Fruit fly (Drosophila melanogaster) whole organism, prepupa: ENCODE results near the gene slmb.

Source experiments
- CG11762 ChIP-seq: fragments of 200-800 bp; sonication (Bioruptor generic); optimal IDR thresholded peaks from 3 replicates; lab custom pipeline; 2016; ENCODE audit warnings: missing biosample characterization, missing genetic modification characterization; ENCODE audit not compliant: insufficient read depth
- CG31627 ChIP-seq: fragments of 200-800 bp; sonication (Bioruptor generic); optimal IDR thresholded peaks from 3 replicates; lab custom pipeline; 2016; ENCODE audit warnings: missing biosample characterization, missing genetic modification characterization
- Eip93F ChIP-seq: fragments of 200-800 bp; sonication (Bioruptor generic); optimal IDR thresholded peaks from 2 replicates; lab custom pipeline; 2016; ENCODE audit warnings: missing biosample characterization, mild to moderate bottlenecking, missing genetic modification characterization
- Ets21C ChIP-seq: fragments of 200-800 bp; sonication (Bioruptor generic); optimal IDR thresholded peaks from 3 replicates; lab custom pipeline; 2016; ENCODE audit warnings: missing biosample characterization, missing genetic modification characterization
- OdsH ChIP-seq: fragments of 200-800 bp; sonication (Bioruptor generic); optimal IDR thresholded peaks from 3 replicates; lab custom pipeline; 2016; ENCODE audit warnings: missing biosample characterization, missing genetic modification characterization
- Smox ChIP-seq: fragments of 200-800 bp; sonication (Bioruptor generic); optimal IDR thresholded peaks from 3 replicates; lab custom pipeline; 2016; ENCODE audit warnings: missing biosample characterization, missing genetic modification characterization
- Sox102F ChIP-seq: fragments of 200-800 bp; sonication (Bioruptor generic); optimal IDR thresholded peaks from 2 replicates; lab custom pipeline; 2016; ENCODE audit warnings: missing biosample characterization, mild to moderate bottlenecking, missing genetic modification characterization
- Sox14 ChIP-seq: fragments of 200-800 bp; sonication (Bioruptor generic); optimal IDR thresholded peaks from 3 replicates; lab custom pipeline; 2016; ENCODE audit warnings: missing biosample characterization, missing genetic modification characterization
- Sox15 ChIP-seq: fragments of 200-800 bp; sonication (Bioruptor generic); optimal IDR thresholded peaks from 3 replicates; lab custom pipeline; 2016; ENCODE audit warnings: missing biosample characterization, missing genetic modification characterization
- acj6 ChIP-seq: fragments of 200-800 bp; sonication (Bioruptor generic); optimal IDR thresholded peaks from 3 replicates; lab custom pipeline; 2016; ENCODE audit warnings: missing biosample characterization, missing genetic modification characterization
- eg ChIP-seq: fragments of 200-800 bp; sonication (Bioruptor generic); IDR thresholded peaks from 3 replicates; pipeline ENCODE4 v1.3.6; 2022; ENCODE audit warnings: missing biosample characterization, missing genetic modification characterization
- fd85E ChIP-seq: fragments of 200-800 bp; sonication (Bioruptor generic); optimal IDR thresholded peaks from 3 replicates; lab custom pipeline; 2016; ENCODE audit warnings: missing biosample characterization, missing genetic modification characterization
- pdm3 ChIP-seq: fragments of 200-800 bp; sonication (Bioruptor generic); optimal IDR thresholded peaks from 3 replicates; lab custom pipeline; 2016; ENCODE audit warnings: missing biosample characterization, missing genetic modification characterization
- salr ChIP-seq, 2 experiments: fragments of 200-800 bp; sonication (Bioruptor generic); optimal IDR thresholded peaks; 3 replicates each; lab custom pipeline; 2016 to 2018; ENCODE audit warnings: missing biosample characterization in 2 of 2, missing genetic modification characterization in 2 of 2, mild to moderate bottlenecking in 1 of 2

dm6 chr3R:21124225-21124624 is 3.1 kb downstream of the slmb start:
- TF ChIP-seq acj6 (GFP tag; lab: Kevin White, UChicago) = no peak
- no peak for TF ChIP-seq Smox (GFP tag; lab: Kevin White, UChicago)
- no peak for TF ChIP-seq Sox15
- TF ChIP-seq Ets21C (GFP tag; lab: Kevin White, UChicago) = no peak
- TF ChIP-seq CG11762 = no peak
- TF ChIP-seq fd85E (GFP tag; lab: Kevin White, UChicago) = no peak
- no peak for TF ChIP-seq OdsH (GFP tag; lab: Kevin White, UChicago)
- TF ChIP-seq salr (GFP tag; optimal IDR thresholded peaks at IDR 0.05; lab: Kevin White, UChicago) = no peak
- no peak for TF ChIP-seq Sox102F (GFP tag; lab: Kevin White, UChicago)
- TF ChIP-seq eg (GFP tag; lab: Robert Waterston, UW) = no peak
- no peak for TF ChIP-seq pdm3 (GFP tag; lab: Kevin White, UChicago)
- TF ChIP-seq CG31627 (GFP tag; lab: Kevin White, UChicago) = no peak
- TF ChIP-seq Eip93F (GFP tag; lab: Kevin White, UChicago) = no peak
- TF ChIP-seq Sox14 (GFP tag; lab: Kevin White, UChicago) = no peak
